Fruit fly (Drosophila melanogaster): ENCODE data around the gene sgl.

sgl gene

DNA sequence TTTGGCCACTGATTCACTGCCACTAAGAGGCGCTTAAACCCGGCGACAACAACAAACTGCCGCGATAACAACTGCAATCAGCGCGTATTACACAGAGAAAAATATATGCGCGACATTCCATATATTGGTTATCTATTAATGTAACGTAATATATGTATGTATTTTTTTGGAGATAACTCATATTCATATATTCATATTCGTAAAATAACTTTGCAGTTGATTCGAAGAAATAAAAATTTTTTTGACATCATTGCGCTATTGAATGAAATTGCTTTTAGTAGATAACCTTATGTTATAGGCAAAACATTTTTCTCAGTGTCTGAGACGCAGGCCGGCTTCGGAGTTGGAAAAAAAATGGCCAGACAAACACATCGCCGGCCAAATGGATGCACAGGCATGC is 32.3 kb upstream of the sgl start (continued):
- TF ChIP-seq Met (GFP tag; optimal IDR thresholded peaks at IDR 0.05) (peak; percentile 51), Hr38 (GFP tag; optimal IDR thresholded peaks at IDR 0.05) (no peak), CG10631 (GFP tag; optimal IDR thresholded peaks at IDR 0.05) (peak; percentile 53), CG16779 (tag; optimal IDR thresholded peaks at IDR 0.05) (no peak), Hr4 (GFP tag; optimal IDR thresholded peaks at IDR 0.05) (peak; percentile 84), CG6163 (GFP tag; IDR thresholded peaks at IDR 0.05) (peak; percentile 55; the same call in 2 of the 3 replicates), ss (GFP tag; optimal IDR thresholded peaks at IDR 0.05) (peak in 1 of 2 experiments; percentile 8), CG34406 (GFP tag; optimal IDR thresholded peaks at IDR 0.05) (peak; percentile 39)

DNA sequence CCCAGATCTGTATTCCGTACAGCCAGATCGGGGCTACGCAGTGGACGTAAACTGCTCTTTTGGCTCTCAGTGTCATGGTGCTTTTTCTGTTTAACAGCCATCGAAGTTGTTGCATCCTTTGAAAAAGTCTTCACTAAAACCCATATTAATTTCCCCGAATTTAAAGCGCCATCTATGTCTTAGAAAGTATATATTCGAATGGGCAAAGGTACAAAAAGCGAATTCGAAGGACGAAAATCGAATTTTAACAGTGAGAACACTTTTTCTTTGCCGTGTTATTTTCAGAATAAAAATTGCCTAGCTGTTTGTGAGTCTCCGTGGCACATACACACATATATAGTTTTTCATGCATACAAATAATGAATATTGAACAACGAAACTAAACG is 30.8 kb upstream of the sgl start:
- TF ChIP-seq Hr4 (GFP tag; optimal IDR thresholded peaks at IDR 0.05) (no peak), Smox (GFP tag; optimal IDR thresholded peaks at IDR 0.05) (no peak), CG8119 (GFP tag; IDR thresholded peaks at IDR 0.05) (no peak), esn (GFP tag; optimal IDR thresholded peaks at IDR 0.05) (no peak), CG10669 (GFP tag; optimal IDR thresholded peaks at IDR 0.05) (no peak)

DNA sequence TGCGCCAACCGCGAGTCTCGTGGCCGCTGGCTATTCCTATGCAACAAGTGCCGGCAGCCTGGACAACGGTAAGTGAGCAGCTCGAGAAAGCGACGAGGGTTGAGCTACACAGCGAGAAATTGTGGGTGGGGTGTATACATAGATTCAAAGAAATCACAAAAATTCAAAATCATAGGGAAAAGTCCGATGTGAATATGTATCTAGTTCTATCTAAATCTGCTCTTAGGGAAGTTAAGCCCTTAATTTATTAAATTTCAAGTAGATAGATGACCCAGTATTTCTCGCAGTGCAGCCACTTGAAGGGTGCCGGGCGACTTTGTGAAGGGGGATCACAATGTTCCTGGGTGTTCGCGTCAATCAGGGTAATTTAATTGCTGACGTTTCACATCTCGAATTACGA is 28.8 kb upstream of the sgl start:
- TF ChIP-seq eg (GFP tag; IDR thresholded peaks at IDR 0.05) (no peak), lz (GFP tag; optimal IDR thresholded peaks at IDR 0.05) (no peak), Hr38 (GFP tag; optimal IDR thresholded peaks at IDR 0.05) (no peak), dsx (GFP tag; optimal IDR thresholded peaks at IDR 0.05; ENCODE audit: poor library complexity, severe bottlenecking) (no peak), CG1621 (tag; optimal IDR thresholded peaks at IDR 0.05) (no peak), ss (GFP tag; optimal IDR thresholded peaks at IDR 0.05) (no peak), Hr4 (GFP tag; optimal IDR thresholded peaks at IDR 0.05) (no peak)

DNA sequence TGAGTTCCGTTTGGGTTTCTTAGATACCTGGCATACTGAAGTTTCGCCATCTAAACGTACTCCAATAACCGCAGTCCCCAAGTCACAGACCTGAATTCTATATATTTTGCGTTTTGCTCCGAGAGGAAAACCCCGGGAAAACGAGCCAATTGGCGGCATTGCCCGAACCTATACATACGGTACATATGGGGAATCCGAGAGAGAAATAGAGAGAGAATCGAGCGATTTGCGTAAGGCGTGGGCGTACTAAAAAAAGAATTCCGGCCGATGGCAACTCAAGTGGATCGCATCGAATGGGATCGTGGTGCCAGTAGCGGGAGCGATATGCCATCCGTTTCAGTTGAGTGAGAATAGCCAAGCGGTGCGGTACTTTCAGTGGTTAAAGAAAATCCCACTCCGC is 25.7 kb upstream of the sgl start, which contains the start of gene bin:
bin (plus strand) TSS at position 335 of the 400 bp plus-strand sequence.
- TF ChIP-seq dac (GFP tag; optimal IDR thresholded peaks at IDR 0.05) (no peak), CG10631 (GFP tag; optimal IDR thresholded peaks at IDR 0.05) (no peak), CG8119 (GFP tag; IDR thresholded peaks at IDR 0.05) (no peak)

DNA sequence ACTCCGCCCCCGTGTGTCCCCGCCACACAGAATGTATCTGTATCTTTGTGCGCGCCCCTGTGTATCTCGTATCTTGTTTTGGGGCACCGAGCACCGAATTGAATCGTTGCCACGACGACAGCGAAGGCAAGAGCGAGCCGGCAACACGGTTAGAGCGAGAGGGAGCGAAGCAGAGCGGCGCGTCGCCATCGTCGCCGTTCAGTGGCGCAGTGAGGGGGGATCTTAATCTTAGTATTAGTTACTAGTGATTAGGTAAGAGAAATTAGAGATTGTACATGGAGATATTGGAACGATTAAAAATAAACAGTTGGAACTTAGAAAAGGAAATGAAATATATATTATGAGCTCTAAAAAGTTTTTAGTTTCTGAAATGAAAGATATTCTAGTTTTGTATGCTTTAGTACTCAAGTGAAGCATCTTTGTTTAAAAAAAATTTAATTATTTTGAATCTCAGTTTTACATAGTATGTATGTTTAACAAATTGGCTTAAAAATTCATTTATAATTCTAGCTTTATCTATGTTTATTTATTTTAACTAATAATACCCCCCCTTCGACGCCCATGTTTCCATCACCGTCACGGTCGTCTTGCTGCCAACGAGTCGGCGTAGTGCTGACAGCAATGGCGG is 24.5 kb upstream of the sgl start:
- peak; percentile 82 for TF ChIP-seq Eip75B (GFP tag; optimal IDR thresholded peaks at IDR 0.05)
- peak; percentile 89 for TF ChIP-seq CG6276 (GFP tag; optimal IDR thresholded peaks at IDR 0.05)
- peak; percentile 48 for TF ChIP-seq Smox (GFP tag; optimal IDR thresholded peaks at IDR 0.05)
- peak; percentile 80 for TF ChIP-seq CG8632 (GFP tag; optimal IDR thresholded peaks at IDR 0.05)
- TF ChIP-seq Hr38 (GFP tag; optimal IDR thresholded peaks at IDR 0.05): no peak
- TF ChIP-seq Eip93F (GFP tag; optimal IDR thresholded peaks at IDR 0.05): no peak
- peak; percentile 67 for TF ChIP-seq Hr4 (GFP tag; optimal IDR thresholded peaks at IDR 0.05)
- peak; percentile 74 for TF ChIP-seq esn (GFP tag; optimal IDR thresholded peaks at IDR 0.05)
- TF ChIP-seq CG8319 (GFP tag; optimal IDR thresholded peaks at IDR 0.05): peak; percentile 71
- peak; percentile 72 for TF ChIP-seq OdsH (GFP tag; optimal IDR thresholded peaks at IDR 0.05)
- TF ChIP-seq CG11294 (GFP tag; IDR thresholded peaks at IDR 0.05): peak; percentile 38; the same call in 1 of the 2 replicates
- peak; percentile 42 for TF ChIP-seq fd59A (GFP tag; optimal IDR thresholded peaks at IDR 0.05)
- TF ChIP-seq achi (GFP tag; optimal IDR thresholded peaks at IDR 0.05): peak; percentile 72
- peak; percentile 87 for TF ChIP-seq CG3919 (GFP tag; optimal IDR thresholded peaks at IDR 0.05)
- peak; percentile 82 for TF ChIP-seq CG6808 (GFP tag; optimal IDR thresholded peaks at IDR 0.05)
- TF ChIP-seq Ets96B (tag; optimal IDR thresholded peaks at IDR 0.05): peak; percentile 81
- TF ChIP-seq CG7368 (GFP tag; optimal IDR thresholded peaks at IDR 0.05): peak; percentile 61
- peak; percentile 89 for TF ChIP-seq svp (GFP tag)
- TF ChIP-seq cyc (GFP tag; optimal IDR thresholded peaks at IDR 0.05): peak; percentile 72
- TF ChIP-seq eg (GFP tag; IDR thresholded peaks at IDR 0.05): peak; percentile 68
- TF ChIP-seq salr (GFP tag; optimal IDR thresholded peaks at IDR 0.05): peak in 1 of 2 experiments; percentile 86
- peak; percentile 71 for TF ChIP-seq CG6792 (GFP tag; optimal IDR thresholded peaks at IDR 0.05)
- TF ChIP-seq CG8119 (GFP tag; IDR thresholded peaks at IDR 0.05): peak; percentile 73
- TF ChIP-seq Blimp-1 (GFP tag; optimal IDR thresholded peaks at IDR 0.05): peak; percentile 63
- peak; percentile 71; the same call in 1 of the 2 replicates for TF ChIP-seq Gug (GFP tag; IDR thresholded peaks at IDR 0.05)
- peak; percentile 72; the same call in 2 of the 3 replicates for TF ChIP-seq CG6163 (GFP tag; IDR thresholded peaks at IDR 0.05)
- TF ChIP-seq dac (GFP tag; optimal IDR thresholded peaks at IDR 0.05): peak; percentile 61
- TF ChIP-seq Met (GFP tag; optimal IDR thresholded peaks at IDR 0.05): peak; percentile 51
- TF ChIP-seq CG6854 (GFP tag; optimal IDR thresholded peaks at IDR 0.05): peak; percentile 3
- TF ChIP-seq CG32006 (GFP tag; optimal IDR thresholded peaks at IDR 0.05): peak; percentile 89
- peak; percentile 44 for TF ChIP-seq Hr39 (GFP tag; optimal IDR thresholded peaks at IDR 0.05)
- TF ChIP-seq CG16779 (tag; optimal IDR thresholded peaks at IDR 0.05): peak; percentile 76
- TF ChIP-seq lz (GFP tag; optimal IDR thresholded peaks at IDR 0.05): peak; percentile 69
- TF ChIP-seq CG11762 (GFP tag; optimal IDR thresholded peaks at IDR 0.05; ENCODE audit: insufficient read depth): peak; percentile 78

Measured in whole organism, prepupa.